Worm (Caenorhabditis elegans) whole organism, L3 larva: ENCODE measurements around the gene nhr-176.

ENCODE experiments used
- aly-2 ChIP-seq: fragments of 150-350 bp; optimal IDR thresholded peaks from 2 replicates; lab custom pipeline; 2014; ENCODE audit warnings: missing biosample characterization, missing genetic modification characterization
- ama-1 ChIP-seq: fragments of 150-350 bp; optimal IDR thresholded peaks from 2 replicates; lab custom pipeline; 2018
- ceh-9 ChIP-seq: sonication (generic microtip); optimal IDR thresholded peaks from 2 replicates; lab custom pipeline; 2018; ENCODE audit warnings: missing biosample characterization, missing genetic modification characterization
- elt-1 ChIP-seq: fragments of 150-350 bp; optimal IDR thresholded peaks from 2 replicates; lab custom pipeline; 2014; ENCODE audit warnings: missing biosample characterization, missing genetic modification characterization
- fos-1 ChIP-seq: fragments of 150-350 bp; optimal IDR thresholded peaks from 2 replicates; lab custom pipeline; 2014; ENCODE audit warnings: missing biosample characterization, missing genetic modification characterization
- lin-15B ChIP-seq: fragments of 150-350 bp; optimal IDR thresholded peaks from 2 replicates; lab custom pipeline; 2014; ENCODE audit warnings: missing biosample characterization, missing genetic modification characterization
- nhr-12 ChIP-seq: fragments of 150-350 bp; optimal IDR thresholded peaks from 2 replicates; lab custom pipeline; 2014; ENCODE audit warnings: missing biosample characterization, missing genetic modification characterization
- nhr-28 ChIP-seq: fragments of 150-350 bp; optimal IDR thresholded peaks from 2 replicates; lab custom pipeline; 2014; ENCODE audit warnings: missing biosample characterization, missing genetic modification characterization
- nhr-77 ChIP-seq: fragments of 150-350 bp; optimal IDR thresholded peaks from 2 replicates; lab custom pipeline; 2014; ENCODE audit warnings: missing biosample characterization, missing genetic modification characterization
- snpc-4 ChIP-seq: fragments of 150-350 bp; optimal IDR thresholded peaks from 2 replicates; lab custom pipeline; 2014; ENCODE audit warnings: missing biosample characterization, missing genetic modification characterization

DNA sequence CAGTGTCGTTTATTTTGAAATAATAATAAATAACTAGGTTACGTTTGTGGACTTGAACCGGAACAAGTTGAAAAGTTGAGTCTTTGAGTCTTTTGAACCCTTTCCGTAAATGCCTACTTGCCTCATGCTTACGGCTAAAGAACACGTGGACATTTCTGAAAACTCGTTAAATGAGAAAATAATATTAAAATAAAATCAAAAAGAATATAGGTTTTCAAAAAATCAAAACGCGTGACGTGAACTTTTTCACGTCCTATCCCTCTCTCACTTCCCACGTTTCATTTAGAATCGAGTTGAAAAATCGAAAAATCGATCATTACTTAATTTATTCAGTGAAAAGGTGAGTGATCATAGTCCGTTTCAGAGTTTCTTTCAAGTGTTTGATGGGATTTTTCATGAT lies 21.9 kb upstream of the nhr-176 start, which contains the start of gene best-12:
- TF ChIP-seq nhr-28 (tag; lab: Kevin White, UChicago) (no peak), nhr-77 (no peak), nhr-12 (no peak), fos-1 (tag; lab: Kevin White, UChicago) (no peak), ceh-9 (tag; lab: Kevin White, UChicago) (no peak), aly-2 (no peak), elt-1 (no peak), snpc-4 (tag; lab: Kevin White, UChicago) (no peak), lin-15B (tag; lab: Kevin White, UChicago) (no peak), ama-1 (lab: Kevin White, UChicago) (no peak)
